Fruit fly (Drosophila melanogaster) ovary, adult (tissue): ENCODE measurements around the gene ru.

Experiments
- CG17801 ChIP-seq: fragments of 200-800 bp; optimal IDR thresholded peaks from 2 replicates; lab custom pipeline; 2019; ENCODE audit warnings: missing biosample characterization, mild to moderate bottlenecking, missing genetic modification characterization, moderate library complexity; ENCODE audit not compliant: partially characterized antibody

Gene ru

DNA sequence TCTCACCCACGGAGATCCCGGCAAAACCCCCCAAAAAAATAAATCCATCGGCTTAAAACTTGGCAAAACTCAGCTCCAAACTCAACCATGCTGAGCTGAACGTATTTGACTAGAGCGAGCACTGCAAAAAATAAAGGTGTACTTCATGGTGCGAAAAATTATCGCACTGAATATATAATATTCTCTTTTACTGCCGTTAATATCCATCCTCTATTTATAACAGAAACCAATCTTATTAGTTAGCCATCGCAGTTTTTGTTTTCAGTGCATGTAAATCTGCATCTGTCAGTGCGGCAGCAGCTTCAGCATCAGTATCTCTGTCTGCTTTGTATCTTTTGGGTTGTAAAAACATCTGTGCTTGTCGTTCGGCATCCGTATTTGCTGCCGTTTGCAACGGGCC lies 511 bp downstream of the ru start:
- no peak for TF ChIP-seq CG17801 (GFP tag; lab: Kevin White, UChicago)

DNA sequence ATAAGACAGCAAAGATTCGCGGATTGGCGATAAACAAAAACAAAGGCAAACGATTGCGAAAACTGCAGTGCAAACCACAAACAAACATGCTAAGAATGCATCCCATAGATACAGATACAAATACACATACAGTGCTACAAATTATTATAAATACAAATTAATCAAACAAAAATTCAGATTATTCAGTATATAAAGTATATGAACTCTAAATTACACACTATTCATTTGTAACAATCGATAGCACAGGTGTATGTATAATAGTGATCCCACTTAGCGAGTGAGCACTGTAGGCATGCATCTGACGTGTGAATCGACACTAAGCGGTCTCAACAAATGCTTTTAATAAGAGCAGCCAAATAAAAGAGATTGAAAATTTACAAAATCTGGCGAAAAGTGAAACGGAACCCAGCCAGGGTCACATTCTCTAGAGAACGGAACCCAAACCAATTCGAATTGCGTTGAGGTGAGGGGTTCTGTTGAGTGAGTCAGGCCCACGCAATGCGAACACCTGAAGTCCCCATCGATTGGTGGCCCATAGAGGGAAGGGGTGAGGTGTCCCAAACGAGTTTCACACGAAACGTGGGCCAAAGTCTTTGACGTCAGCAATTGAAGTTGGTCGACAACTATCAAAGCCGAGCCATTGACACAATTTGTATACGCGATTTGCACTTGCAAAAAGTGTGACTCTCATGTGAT lies 4.2 kb downstream of the ru start:
- TF ChIP-seq CG17801 (GFP tag; lab: Kevin White, UChicago): peak; percentile 55

DNA sequence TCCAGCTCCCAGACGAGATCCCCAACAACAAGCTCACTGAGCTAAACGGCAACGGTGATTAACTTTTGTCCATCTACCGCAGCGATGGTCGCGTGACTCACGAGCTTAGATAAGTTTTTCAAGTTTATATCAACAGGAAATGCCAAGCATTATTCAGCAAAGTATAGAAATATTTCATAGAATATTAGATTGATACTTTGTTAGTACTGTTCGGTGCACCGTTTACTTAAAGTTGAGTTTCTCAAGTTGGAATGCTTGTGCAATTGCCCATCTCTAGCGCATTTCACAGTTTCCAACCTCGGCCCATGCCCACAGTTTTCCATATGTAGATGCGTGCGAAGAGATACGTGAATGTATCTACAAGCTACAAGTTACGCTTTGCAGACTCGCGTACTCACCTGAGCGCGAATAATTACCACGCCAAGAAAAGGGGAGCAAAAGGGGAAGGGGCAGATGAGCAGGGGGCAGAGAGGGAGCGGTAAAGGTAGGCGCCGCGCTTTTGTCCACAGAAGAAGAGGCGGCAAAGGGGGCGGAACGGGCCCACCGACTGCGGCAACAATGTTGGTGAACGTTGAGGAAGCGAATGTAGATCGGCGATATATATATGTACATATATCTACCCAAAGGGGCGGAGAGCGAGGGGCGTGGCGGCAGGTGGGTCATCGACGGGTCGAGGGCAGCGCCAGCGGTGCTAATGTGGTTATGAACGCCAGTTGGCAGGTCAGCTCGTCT lies 5.8 kb downstream of the ru start:
- TF ChIP-seq CG17801 (GFP tag; lab: Kevin White, UChicago): no peak

DNA sequence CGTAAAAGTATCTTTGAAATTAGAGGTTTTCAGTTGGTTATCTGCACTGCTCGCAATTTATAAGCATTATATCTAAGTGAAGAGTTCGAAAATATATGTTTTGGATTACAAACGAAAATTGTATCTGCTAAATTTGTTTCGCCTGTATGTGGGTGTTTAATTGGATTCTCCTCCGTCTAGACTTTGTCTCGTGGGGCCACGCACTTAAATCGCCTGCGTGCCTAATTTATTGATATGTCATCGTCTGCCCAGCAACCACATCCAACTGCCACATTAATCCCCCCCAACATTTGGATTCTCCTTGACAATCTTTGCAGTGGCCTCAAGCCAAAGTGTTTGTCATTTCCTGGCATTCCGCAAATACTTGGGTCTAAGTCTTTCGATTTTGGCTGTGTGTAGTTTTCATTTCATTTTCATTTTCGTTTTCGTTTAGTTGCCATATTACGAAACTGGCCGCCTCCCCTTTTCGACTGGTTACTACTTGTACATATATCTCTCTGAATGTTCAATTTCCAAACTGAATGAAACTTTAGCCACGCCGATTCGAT lies 7.7 kb downstream of the ru start:
- no peak for TF ChIP-seq CG17801 (GFP tag; lab: Kevin White, UChicago)

DNA sequence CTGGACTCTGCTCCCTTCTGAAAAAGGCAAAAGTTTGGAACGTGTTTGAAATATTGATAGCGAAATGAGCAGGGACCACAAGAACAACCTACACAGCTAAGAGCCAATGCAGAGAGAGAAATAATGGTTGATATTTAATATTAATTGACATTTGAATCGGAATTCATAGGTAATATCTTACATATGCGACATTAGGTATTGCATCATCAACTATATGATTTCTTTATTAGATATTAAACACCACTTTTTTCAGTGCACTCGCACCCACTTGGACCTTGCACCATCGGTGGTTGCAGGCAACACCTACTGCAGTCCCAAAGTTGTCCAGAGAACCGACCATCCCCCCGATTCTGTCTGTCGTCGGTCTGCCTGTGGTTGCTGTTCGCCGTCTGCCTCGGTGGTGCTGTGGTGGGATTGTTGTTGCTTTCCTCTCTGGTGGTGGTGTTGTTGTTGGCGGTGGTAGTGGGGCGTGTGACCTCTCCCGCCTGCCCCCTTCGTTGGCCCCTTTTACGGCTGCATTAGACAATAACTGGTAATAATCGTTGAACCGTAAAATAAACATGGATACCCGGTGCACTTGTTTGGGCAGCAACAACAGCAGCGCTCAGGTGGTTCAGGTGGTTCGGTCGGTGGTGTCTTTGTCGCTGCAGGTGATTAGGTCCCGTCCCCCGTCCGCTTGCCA lies 8.6 kb downstream of the ru start:
- no peak for TF ChIP-seq CG17801 (GFP tag; lab: Kevin White, UChicago)

DNA sequence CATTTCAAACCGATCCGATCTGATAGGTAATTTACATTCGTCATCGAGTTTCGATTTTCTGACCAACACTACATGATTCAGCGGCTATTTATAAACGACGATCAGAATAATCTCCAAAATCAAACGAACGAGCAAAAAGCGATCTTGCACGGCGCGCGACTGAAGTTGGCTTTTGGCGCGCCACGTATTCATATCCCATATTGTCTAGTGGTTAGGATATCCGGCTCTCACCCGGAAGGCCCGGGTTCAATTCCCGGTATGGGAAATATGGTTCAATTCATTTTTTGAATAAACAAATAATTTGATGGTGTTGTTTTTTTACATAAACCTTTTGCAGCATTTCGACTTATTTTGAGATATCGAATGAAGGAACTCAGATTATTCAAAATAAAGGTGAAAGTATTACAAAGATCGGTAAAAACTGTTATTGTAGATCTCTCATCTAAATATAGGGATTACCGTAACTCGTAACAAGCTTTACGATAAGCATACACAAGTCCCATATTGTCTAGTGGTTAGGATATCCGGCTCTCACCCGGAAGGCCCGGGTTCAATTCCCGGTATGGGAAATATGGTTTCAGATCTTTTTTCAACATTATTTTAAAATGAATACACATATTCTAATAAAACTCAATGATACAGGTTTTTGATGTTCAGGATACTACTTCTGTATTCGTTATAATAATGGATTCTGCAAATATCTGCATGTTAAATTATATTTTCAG lies 9.5 kb downstream of the ru start:
- no peak for TF ChIP-seq CG17801 (GFP tag; lab: Kevin White, UChicago)

DNA sequence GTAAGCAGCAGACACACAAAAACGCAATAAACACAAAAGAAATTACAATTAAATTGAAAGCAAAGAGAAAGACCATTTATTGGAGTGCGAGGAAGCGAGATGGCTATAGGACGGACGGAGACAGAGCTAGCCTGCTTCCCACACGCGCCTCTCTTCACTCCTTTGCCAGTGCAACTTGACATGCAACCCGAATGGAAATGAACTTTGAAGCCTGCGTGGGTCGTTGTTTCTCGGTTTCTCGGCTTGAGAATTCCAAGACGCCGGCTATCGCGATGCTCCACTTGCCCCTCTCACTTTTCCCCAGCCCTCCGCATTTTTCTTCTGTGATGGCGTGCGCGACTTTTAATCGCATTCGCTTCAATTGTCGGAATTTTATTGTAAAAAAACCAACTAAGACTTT lies 10.5 kb downstream of the ru start:
- no peak for TF ChIP-seq CG17801 (GFP tag; lab: Kevin White, UChicago)

DNA sequence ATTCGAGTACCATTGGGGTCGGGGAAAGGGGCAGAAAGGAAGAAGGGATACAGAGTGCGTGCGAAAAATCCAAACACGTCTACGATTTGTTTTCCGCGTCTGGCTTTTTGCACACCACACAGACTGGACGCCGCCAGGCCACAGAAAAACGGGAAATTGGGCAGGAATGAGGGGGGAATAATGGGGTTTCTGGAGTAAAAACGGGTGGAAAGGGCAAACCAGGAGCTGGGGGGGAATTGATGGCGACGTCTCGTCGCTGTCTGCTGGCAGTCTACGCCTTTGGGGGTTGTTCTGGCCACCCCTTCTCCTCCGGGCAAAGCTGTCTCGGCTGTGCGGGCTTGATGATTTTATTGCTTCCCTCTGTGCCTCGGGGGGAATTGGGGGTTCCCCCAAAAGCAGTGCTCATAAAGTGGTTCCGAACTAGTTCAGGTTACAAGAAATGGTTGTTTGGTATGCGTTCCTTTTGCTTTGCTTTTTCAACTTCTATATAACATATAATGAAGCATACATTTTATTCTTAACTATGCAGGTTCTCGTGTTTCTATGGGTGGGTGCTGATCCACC lies 15.3 kb downstream of the ru start:
- TF ChIP-seq CG17801 (GFP tag; lab: Kevin White, UChicago): no peak

DNA sequence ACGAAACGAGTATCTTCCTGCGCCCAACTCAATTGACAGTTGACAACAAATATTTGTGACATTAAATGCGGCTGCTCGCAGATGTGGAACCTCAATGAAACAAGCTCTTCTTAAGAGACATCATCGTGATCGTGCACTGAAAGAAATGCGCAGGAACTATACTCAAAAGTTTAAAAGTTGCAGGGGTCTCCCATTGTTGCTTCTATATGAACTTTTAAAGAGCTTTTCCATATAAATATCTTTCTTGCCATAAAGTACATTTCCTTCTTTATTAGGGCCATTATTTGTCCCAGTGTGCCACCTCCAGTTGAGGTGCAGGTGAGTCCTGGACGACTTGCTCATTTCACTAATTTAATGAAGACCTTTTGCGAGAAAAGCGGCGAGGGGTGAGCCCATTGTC lies 17.7 kb downstream of the ru start:
- TF ChIP-seq CG17801 (GFP tag; lab: Kevin White, UChicago): no peak

DNA sequence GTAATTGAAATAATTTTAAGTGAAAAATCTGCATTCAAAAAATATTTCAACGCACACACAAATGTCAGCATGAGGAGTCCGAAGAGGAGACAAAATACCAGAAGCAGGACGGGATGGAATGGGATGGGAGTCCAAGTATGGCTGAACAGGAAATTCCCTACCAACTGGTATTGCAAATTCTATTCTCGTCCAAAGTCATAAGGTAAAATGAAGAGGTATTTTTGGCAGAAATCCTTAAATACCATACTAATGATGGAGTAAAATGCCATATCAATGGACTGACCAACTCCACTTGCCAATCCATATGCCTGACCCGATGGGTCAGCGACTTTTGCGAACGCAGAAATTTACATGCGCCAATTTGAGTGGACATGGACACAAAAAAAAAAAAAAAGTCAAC lies 18.4 kb downstream of the ru start:
- TF ChIP-seq CG17801 (GFP tag; lab: Kevin White, UChicago): no peak

DNA sequence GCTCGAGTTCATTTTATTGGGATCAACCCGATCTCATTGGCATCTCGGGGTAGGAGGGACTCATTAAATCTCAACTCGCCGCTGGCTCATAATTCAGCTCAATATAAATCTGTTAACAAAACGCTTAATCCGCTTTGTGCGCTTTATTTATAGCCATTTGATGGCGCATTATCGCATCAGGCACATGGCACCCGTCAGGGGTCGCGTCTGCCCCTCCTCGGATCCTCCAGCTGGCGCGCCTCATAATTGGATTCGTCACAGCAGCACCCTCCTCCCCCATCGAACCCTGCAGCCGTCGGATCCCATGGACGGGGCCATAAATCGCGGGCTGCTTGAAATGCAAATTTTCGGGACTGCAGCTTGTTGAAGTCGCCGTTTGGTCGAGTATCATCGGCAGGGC lies 20.0 kb downstream of the ru start:
- no peak for TF ChIP-seq CG17801 (GFP tag; lab: Kevin White, UChicago)

DNA sequence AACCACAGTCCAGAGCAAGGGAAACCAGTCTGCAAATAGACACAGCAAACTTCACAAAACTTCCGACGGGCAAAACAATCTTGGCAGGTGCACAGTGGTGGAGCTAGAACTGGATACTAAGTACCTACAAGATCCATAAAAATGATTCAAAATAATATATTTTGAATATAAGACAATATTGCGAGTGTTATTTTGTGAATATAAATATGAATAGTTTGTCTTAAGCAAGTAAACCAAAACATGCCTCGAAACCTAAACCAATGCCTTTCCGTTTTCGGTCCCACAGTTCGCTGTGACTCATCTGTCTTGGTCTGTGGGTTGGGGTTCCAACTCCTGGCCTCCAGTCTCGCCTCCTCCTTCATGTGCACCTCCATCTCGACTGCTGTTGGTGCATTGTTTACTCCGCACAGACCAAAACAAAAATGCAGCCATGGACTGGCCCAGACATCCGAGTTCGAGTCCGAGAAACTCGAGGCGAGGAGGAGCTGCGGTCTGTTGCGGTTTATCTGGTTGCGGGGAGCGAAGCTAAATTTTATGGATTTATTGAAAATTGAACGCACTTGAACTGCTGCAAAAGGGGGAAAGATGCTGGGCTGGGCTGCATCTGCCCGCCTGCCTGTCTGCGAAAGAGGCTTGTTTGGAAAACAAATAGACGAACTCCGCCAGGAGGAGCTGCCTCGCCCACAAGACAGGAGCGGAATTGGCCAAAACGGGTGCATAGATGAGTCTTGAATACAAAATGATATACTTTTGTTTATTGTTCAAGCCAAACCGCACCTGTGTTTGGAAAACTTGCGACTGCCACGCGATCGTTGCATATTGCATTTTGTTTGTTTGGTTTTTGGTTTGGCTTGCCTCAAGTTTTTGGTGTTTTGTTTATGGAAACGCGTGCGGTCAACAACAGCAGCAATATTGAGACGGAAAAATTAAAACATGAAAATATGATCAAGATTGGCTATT lies 21.8 kb downstream of the ru start:
- no peak for TF ChIP-seq CG17801 (GFP tag; lab: Kevin White, UChicago)

DNA sequence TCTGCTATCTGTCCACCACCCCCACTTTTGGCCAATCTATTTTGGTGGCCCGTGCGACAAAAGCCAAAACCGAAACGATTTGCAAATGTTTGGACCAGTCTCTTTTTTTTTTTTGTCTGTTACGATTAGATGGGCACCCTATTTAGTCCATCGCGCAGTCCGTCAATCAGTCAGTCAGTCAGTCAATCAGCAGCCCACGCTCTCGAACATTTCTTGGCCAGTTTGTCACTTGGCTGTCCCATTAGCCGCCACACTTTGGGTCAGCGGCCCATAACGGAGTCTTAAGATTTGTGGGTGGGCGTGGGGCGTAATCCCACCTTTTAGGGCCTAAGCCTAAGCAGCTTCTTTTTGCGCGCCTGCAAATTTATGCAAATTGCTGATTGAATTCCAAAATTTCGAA lies 24.0 kb downstream of the ru start:
- TF ChIP-seq CG17801 (GFP tag; lab: Kevin White, UChicago): no peak
